Worm (Caenorhabditis elegans) whole organism, young adult: Measurements from ENCODE around the gene F52G3.7.

ENCODE experiments used
- C06A6.2 ChIP-seq: fragments of 200-800 bp; sonication (Bioruptor generic); conservative IDR thresholded peaks from 2 replicates; pipeline ENCODE4 v1.3.6; 2022; ENCODE audit warnings: missing genetic modification characterization, missing compliant biosample characterization
- D2030.7 ChIP-seq: fragments of 200-800 bp; sonication (Bioruptor generic); IDR thresholded peaks from 2 replicates; pipeline ENCODE4 v1.3.6; 2022; ENCODE audit warnings: missing genetic modification reagents, missing genetic modification characterization, missing compliant biosample characterization
- F52B5.7 ChIP-seq: sonication (generic microtip); optimal IDR thresholded peaks from 2 replicates; lab custom pipeline; 2016; ENCODE audit warnings: mild to moderate bottlenecking, missing genetic modification characterization, missing compliant biosample characterization
- F55B11.4 ChIP-seq: sonication (generic microtip); optimal IDR thresholded peaks from 2 replicates; lab custom pipeline; 2016; ENCODE audit warnings: missing compliant biosample characterization, missing genetic modification characterization, borderline replicate concordance; ENCODE audit not compliant: insufficient read depth
- T07F8.4 ChIP-seq: sonication (generic microtip); optimal IDR thresholded peaks from 2 replicates; lab custom pipeline; 2016; ENCODE audit warnings: mild to moderate bottlenecking, missing genetic modification characterization, moderate library complexity, missing compliant biosample characterization
- T26A5.8 ChIP-seq: sonication (generic microtip); optimal IDR thresholded peaks from 2 replicates; lab custom pipeline; 2016; ENCODE audit warnings: missing genetic modification characterization, missing compliant biosample characterization
- Y53G8AR.9 ChIP-seq: fragments of 200-800 bp; sonication (Bioruptor generic); conservative IDR thresholded peaks from 2 replicates; pipeline ENCODE4 v1.3.6; 2022; ENCODE audit warnings: missing genetic modification reagents, missing genetic modification characterization, missing compliant biosample characterization
- Y56A3A.18 ChIP-seq: fragments of 200-800 bp; sonication (Bioruptor generic); IDR thresholded peaks from 2 replicates; pipeline ENCODE4 v1.3.6; 2022; ENCODE audit warnings: missing genetic modification reagents, missing genetic modification characterization, missing compliant biosample characterization
- Y67H2A.10 ChIP-seq: fragments of 200-800 bp; sonication (Bioruptor generic); conservative IDR thresholded peaks from 2 replicates; pipeline ENCODE4 v1.3.6; 2022; ENCODE audit warnings: missing genetic modification reagents, missing genetic modification characterization, missing compliant biosample characterization
- ama-1 ChIP-seq, 3 experiments: fragments of 150-350 bp in 1 of 3; sonication (generic microtip) in 2 of 3; optimal IDR thresholded peaks; 2 replicates each; lab custom pipeline; 2014 to 2018; ENCODE audit warnings: missing biosample characterization in 2 of 3, missing genetic modification characterization in 2 of 3, missing genetic modification reagents in 2 of 3
- aptf-2 ChIP-seq: fragments of 200-800 bp; sonication (Bioruptor generic); conservative IDR thresholded peaks from 2 replicates; pipeline ENCODE4 v1.3.6; 2022; ENCODE audit warnings: missing genetic modification reagents, missing genetic modification characterization, missing compliant biosample characterization
- aptf-3 ChIP-seq: fragments of 200-800 bp; sonication (Bioruptor generic); IDR thresholded peaks from 2 replicates; pipeline ENCODE4 v1.3.6; 2022; ENCODE audit warnings: missing genetic modification characterization, missing compliant biosample characterization
- athp-1 ChIP-seq: sonication (generic microtip); optimal IDR thresholded peaks from 2 replicates; lab custom pipeline; 2017; ENCODE audit warnings: mild to moderate bottlenecking, missing genetic modification characterization, missing compliant biosample characterization
- attf-3 ChIP-seq: fragments of 200-800 bp; sonication (Bioruptor generic); conservative IDR thresholded peaks from 2 replicates; pipeline ENCODE4 v1.3.6; 2022; ENCODE audit warnings: missing genetic modification reagents, missing genetic modification characterization, missing compliant biosample characterization
- attf-5 ChIP-seq: fragments of 200-800 bp; sonication (Bioruptor generic); optimal IDR thresholded peaks from 2 replicates; lab custom pipeline; 2018; ENCODE audit warnings: mild to moderate bottlenecking, missing genetic modification characterization, missing compliant biosample characterization
- cebp-1 ChIP-seq, 2 experiments: fragments of 200-800 bp in 1 of 2; sonication (Bioruptor generic) in 1 of 2; sonication (generic microtip) in 1 of 2; IDR thresholded peaks in 1 of 2; optimal IDR thresholded peaks in 1 of 2; 2 replicates each; pipeline versions ENCODE4 v1.3.6 to Lab custom; 2017 to 2022; ENCODE audit warnings: missing compliant biosample characterization in 2 of 2, missing genetic modification characterization in 2 of 2, mild to moderate bottlenecking in 1 of 2, missing genetic modification reagents in 1 of 2, moderate library complexity in 1 of 2
- cebp-2 ChIP-seq: fragments of 200-800 bp; sonication (Bioruptor generic); IDR thresholded peaks from 2 replicates; pipeline ENCODE4 v1.3.6; 2022; ENCODE audit warnings: missing genetic modification characterization, missing compliant biosample characterization
- ceh-27 ChIP-seq: fragments of 200-800 bp; sonication (Bioruptor generic); optimal IDR thresholded peaks from 2 replicates; lab custom pipeline; 2018; ENCODE audit warnings: mild to moderate bottlenecking, missing genetic modification characterization, moderate library complexity, missing compliant biosample characterization
- ceh-40 ChIP-seq: fragments of 200-800 bp; sonication (Bioruptor generic); IDR thresholded peaks from 2 replicates; pipeline ENCODE4 v1.3.6; 2022; ENCODE audit warnings: missing genetic modification characterization, missing compliant biosample characterization
- chd-7 ChIP-seq: sonication (generic microtip); optimal IDR thresholded peaks from 2 replicates; lab custom pipeline; 2016; ENCODE audit warnings: mild to moderate bottlenecking, missing genetic modification characterization, moderate library complexity, missing compliant biosample characterization
- egrh-3 ChIP-seq: fragments of 200-800 bp; sonication (Bioruptor generic); IDR thresholded peaks from 2 replicates; pipeline ENCODE4 v1.3.6; 2022; ENCODE audit warnings: missing genetic modification reagents, missing genetic modification characterization, missing compliant biosample characterization
- ekl-4 ChIP-seq: fragments of 200-800 bp; sonication (Bioruptor generic); IDR thresholded peaks from 2 replicates; pipeline ENCODE4 v1.3.6; 2022; ENCODE audit warnings: missing genetic modification reagents, missing genetic modification characterization, missing compliant biosample characterization
- gei-17 ChIP-seq: fragments of 200-800 bp; sonication (Bioruptor generic); optimal IDR thresholded peaks from 2 replicates; lab custom pipeline; 2018; ENCODE audit warnings: mild to moderate bottlenecking, missing genetic modification characterization, missing compliant biosample characterization
- let-526 ChIP-seq: fragments of 200-800 bp; sonication (Bioruptor generic); IDR thresholded peaks from 2 replicates; pipeline ENCODE4 v1.3.6; 2022; ENCODE audit warnings: missing genetic modification reagents, missing genetic modification characterization, missing compliant biosample characterization
- lin-26 ChIP-seq: fragments of 200-800 bp; sonication (Bioruptor generic); IDR thresholded peaks from 2 replicates; pipeline ENCODE4 v1.3.6; 2022; ENCODE audit warnings: missing genetic modification reagents, missing genetic modification characterization, missing compliant biosample characterization
- lin-54 ChIP-seq: fragments of 200-800 bp; sonication (Bioruptor generic); optimal IDR thresholded peaks from 2 replicates; lab custom pipeline; 2018; ENCODE audit warnings: mild to moderate bottlenecking, missing genetic modification characterization, missing compliant biosample characterization
- madf-3 ChIP-seq: fragments of 200-800 bp; sonication (Bioruptor generic); IDR thresholded peaks from 2 replicates; pipeline ENCODE4 v1.3.6; 2022; ENCODE audit warnings: missing genetic modification reagents, missing genetic modification characterization, missing compliant biosample characterization
- madf-6 ChIP-seq: fragments of 200-800 bp; sonication (Bioruptor generic); IDR thresholded peaks from 2 replicates; pipeline ENCODE4 v1.3.6; 2022; ENCODE audit warnings: missing genetic modification reagents, missing genetic modification characterization, missing compliant biosample characterization
- mcd-1 ChIP-seq: fragments of 200-800 bp; sonication (Bioruptor generic); IDR thresholded peaks from 2 replicates; pipeline ENCODE4 v1.3.6; 2022; ENCODE audit warnings: missing genetic modification reagents, missing genetic modification characterization, missing compliant biosample characterization
- nfya-2 ChIP-seq: fragments of 200-800 bp; sonication (Bioruptor generic); IDR thresholded peaks from 2 replicates; pipeline ENCODE4 v1.3.6; 2022; ENCODE audit warnings: missing genetic modification reagents, missing genetic modification characterization, missing compliant biosample characterization
- pha-4 ChIP-seq: fragments of 150-350 bp; sonication (generic microtip); optimal IDR thresholded peaks from 2 replicates; lab custom pipeline; 2014; ENCODE audit warnings: missing biosample characterization, missing genetic modification reagents, missing genetic modification characterization
- rcor-1 ChIP-seq: fragments of 200-800 bp; sonication (Bioruptor generic); IDR thresholded peaks from 2 replicates; pipeline ENCODE4 v1.3.6; 2022; ENCODE audit warnings: missing genetic modification reagents, missing genetic modification characterization, missing compliant biosample characterization
- rpc-1 ChIP-seq, 2 experiments: fragments of 150-350 bp in 1 of 2; sonication (generic microtip) in 1 of 2; optimal IDR thresholded peaks; 2 replicates each; lab custom pipeline; 2014 to 2018; ENCODE audit warnings: missing biosample characterization in 1 of 2, missing genetic modification characterization in 1 of 2, missing genetic modification reagents in 1 of 2, missing genotype in 1 of 2
- snpc-3.4 ChIP-seq: sonication (generic microtip); optimal IDR thresholded peaks from 2 replicates; lab custom pipeline; 2017; ENCODE audit warnings: missing genetic modification characterization, mild to moderate bottlenecking, missing compliant biosample characterization, antibody characterized with exemption, moderate library complexity, missing genotype, missing genetic modification reagents
- tbx-9 ChIP-seq: sonication (generic microtip); optimal IDR thresholded peaks from 2 replicates; lab custom pipeline; 2016; ENCODE audit warnings: borderline replicate concordance, missing genetic modification characterization, inconsistent platforms, missing compliant biosample characterization
- unc-62 ChIP-seq: fragments of 150-350 bp; optimal IDR thresholded peaks from 2 replicates; lab custom pipeline; 2014; ENCODE audit warnings: missing biosample characterization, missing genetic modification reagents, missing genetic modification characterization
- xnd-1 ChIP-seq: sonication (generic microtip); optimal IDR thresholded peaks from 2 replicates; lab custom pipeline; 2016; ENCODE audit warnings: missing genotype, missing genetic modification reagents, missing genetic modification characterization, missing compliant biosample characterization
- zfh-2 ChIP-seq: fragments of 200-800 bp; sonication (Bioruptor generic); conservative IDR thresholded peaks from 2 replicates; pipeline ENCODE4 v1.3.6; 2022; ENCODE audit warnings: missing genetic modification reagents, missing genetic modification characterization, missing compliant biosample characterization
- zim-3 ChIP-seq: sonication (generic microtip); optimal IDR thresholded peaks from 2 replicates; lab custom pipeline; 2017; ENCODE audit warnings: mild to moderate bottlenecking, missing genetic modification characterization, moderate library complexity, missing compliant biosample characterization
- ztf-25 ChIP-seq: fragments of 200-800 bp; sonication (Bioruptor generic); IDR thresholded peaks from 2 replicates; pipeline ENCODE4 v1.3.6; 2022; ENCODE audit warnings: missing genetic modification reagents, missing genetic modification characterization, missing compliant biosample characterization
- ztf-28 ChIP-seq: fragments of 200-800 bp; sonication (Bioruptor generic); IDR thresholded peaks from 2 replicates; pipeline ENCODE4 v1.3.6; 2022; ENCODE audit warnings: missing genetic modification reagents, missing genetic modification characterization, missing compliant biosample characterization
- ztf-3 ChIP-seq: fragments of 200-800 bp; sonication (Bioruptor generic); optimal IDR thresholded peaks from 2 replicates; lab custom pipeline; 2018; ENCODE audit warnings: mild to moderate bottlenecking, missing genetic modification characterization, missing compliant biosample characterization

Gene F52G3.7

ce11 chrX:16929560-16930332, 34.0 kb upstream of the F52G3.7 start (continued):
- TF ChIP-seq madf-6 (GFP tag; lab: Robert Waterston, UW) = peak; percentile 11; the same call in 1 of the 2 replicates
- peak; percentile 81 for TF ChIP-seq pha-4 (tag; lab: Kevin White, UChicago)
- peak; percentile 57 for TF ChIP-seq T07F8.4
- TF ChIP-seq ceh-27 (GFP tag; lab: Kevin White, UChicago) = peak; percentile 97
- TF ChIP-seq unc-62 = peak; percentile 85
- TF ChIP-seq C06A6.2 (GFP tag; lab: Robert Waterston, UW) = peak; percentile 95; the same call in 1 of the 2 replicates
- TF ChIP-seq D2030.7 (GFP tag; lab: Robert Waterston, UW) = no peak
- TF ChIP-seq egrh-3 (GFP tag; lab: Robert Waterston, UW) = peak; percentile 67
- TF ChIP-seq ekl-4 (GFP tag; lab: Robert Waterston, UW) = peak; percentile 97
- peak; percentile 98 for TF ChIP-seq zfh-2
- TF ChIP-seq rpc-1 (optimal IDR thresholded peaks at IDR 0.05; lab: Kevin White, UChicago) = peak; percentile 34
- no peak for TF ChIP-seq rpc-1 (tag; optimal IDR thresholded peaks at IDR 0.05; lab: Kevin White, UChicago)
- TF ChIP-seq, all 124 proteins: peak for 81

ce11 chrX:16930333-16930621, 33.4 kb upstream of the F52G3.7 start:
- TF ChIP-seq snpc-3.4 (tag; lab: Kevin White, UChicago) (no peak), tbx-9 (no peak), madf-3 (GFP tag; lab: Robert Waterston, UW) (peak; percentile 57), cebp-2 (GFP tag; lab: Robert Waterston, UW) (0 out of 2 replicates have a peak, but pooled peaks have one; percentile 18), gei-17 (no peak), nfya-2 (0 out of 2 replicates have a peak, but pooled peaks have one; percentile 63), ama-1 (optimal IDR thresholded peaks at IDR 0.05; lab: Kevin White, UChicago) (peak; percentile 97), ama-1 (GFP tag; optimal IDR thresholded peaks at IDR 0.05; lab: Kevin White, UChicago) (no peak)

ce11 chrX:16930663-16931097, 33.0 kb upstream of the F52G3.7 start:
- peak; percentile 100 for TF ChIP-seq cebp-1 (GFP tag; IDR thresholded peaks at IDR 0.05; lab: Robert Waterston, UW)
- peak; percentile 100 for TF ChIP-seq cebp-1 (tag; optimal IDR thresholded peaks at IDR 0.05; lab: Kevin White, UChicago)
- peak; percentile 95 for TF ChIP-seq chd-7 (tag; lab: Kevin White, UChicago)
- no peak for TF ChIP-seq F55B11.4 (tag; lab: Kevin White, UChicago)
- no peak for TF ChIP-seq T26A5.8 (tag; lab: Kevin White, UChicago)
- peak; percentile 57 for TF ChIP-seq Y56A3A.18 (GFP tag; lab: Robert Waterston, UW)
- peak; percentile 88 for TF ChIP-seq aptf-3
- TF ChIP-seq ztf-28 (GFP tag; lab: Robert Waterston, UW) = peak; percentile 80; the same call in 1 of the 2 replicates
- TF ChIP-seq zim-3 = peak; percentile 91
- peak; percentile 9 for TF ChIP-seq ztf-3 (GFP tag; lab: Kevin White, UChicago)
- TF ChIP-seq athp-1 = peak; percentile 74
- TF ChIP-seq lin-26 = peak; percentile 74
- TF ChIP-seq F52B5.7 = peak; percentile 88
- peak; percentile 82 for TF ChIP-seq ceh-40
- peak; percentile 69 for TF ChIP-seq pha-4 (tag; lab: Kevin White, UChicago)
- peak; percentile 55 for TF ChIP-seq attf-3 (GFP tag; lab: Robert Waterston, UW)
- TF ChIP-seq attf-5 = peak; percentile 65
- peak; percentile 90 for TF ChIP-seq madf-3 (GFP tag; lab: Robert Waterston, UW)
- 0 out of 2 replicates have a peak, but pooled peaks have one; percentile 10 for TF ChIP-seq cebp-2 (GFP tag; lab: Robert Waterston, UW)
- TF ChIP-seq lin-54 (GFP tag; lab: Kevin White, UChicago) = peak; percentile 62
- peak; percentile 42 for TF ChIP-seq egrh-3 (GFP tag; lab: Robert Waterston, UW)
- no peak for TF ChIP-seq xnd-1 (tag; lab: Kevin White, UChicago)
- peak; percentile 12; the same call in 1 of the 2 replicates for TF ChIP-seq rcor-1 (GFP tag; lab: Robert Waterston, UW)
- TF ChIP-seq mcd-1 (GFP tag; lab: Robert Waterston, UW) = peak; percentile 39
- TF ChIP-seq Y67H2A.10 (GFP tag; lab: Robert Waterston, UW) = peak; percentile 78
- peak; percentile 80; the same call in 1 of the 2 replicates for TF ChIP-seq let-526 (GFP tag; lab: Robert Waterston, UW)
- TF ChIP-seq ztf-25 = 0 out of 2 replicates have a peak, but pooled peaks have one; percentile 54
- peak; percentile 49; the same call in 1 of the 2 replicates for TF ChIP-seq aptf-2
- peak; percentile 91 for TF ChIP-seq Y53G8AR.9 (GFP tag; lab: Robert Waterston, UW)
